Worm (Caenorhabditis elegans): ENCODE data around the gene nhr-59.

DNA sequence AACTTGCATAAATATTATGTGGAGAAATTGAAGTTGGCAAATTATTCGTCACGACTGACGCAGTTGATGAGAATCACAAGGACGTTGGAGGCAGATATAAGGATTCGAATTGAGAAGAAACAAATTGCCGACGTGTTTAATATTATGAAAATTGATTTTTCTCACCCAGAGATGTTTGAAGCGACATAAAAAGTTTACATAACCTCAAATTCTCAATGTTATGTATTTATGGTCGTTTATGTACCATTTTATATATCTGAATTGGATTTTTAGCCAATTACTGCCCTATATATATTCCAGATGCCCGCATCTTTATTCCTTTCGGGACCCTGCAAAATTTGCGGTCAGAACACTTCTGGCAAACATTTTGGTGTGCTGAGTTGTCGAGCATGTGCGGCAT, 49.3 kb downstream of the nhr-59 start, which contains the start of gene nhr-126:
- TF ChIP-seq nhr-237 (tag; optimal IDR thresholded peaks at IDR 0.05) (no peak), unc-39 (tag; optimal IDR thresholded peaks at IDR 0.05) (no peak), lin-13 (GFP tag; optimal IDR thresholded peaks at IDR 0.05) (no peak), lin-39 (tag; optimal IDR thresholded peaks at IDR 0.05) (no peak), nhr-76 (tag; optimal IDR thresholded peaks at IDR 0.05) (no peak), ceh-28 (tag; optimal IDR thresholded peaks at IDR 0.05) (no peak), ceh-32 (tag; optimal IDR thresholded peaks at IDR 0.05; ENCODE audit: poor library complexity) (no peak), daf-16 (GFP tag; optimal IDR thresholded peaks at IDR 0.05) (no peak), daf-16 (tag; optimal IDR thresholded peaks at IDR 0.05) (no peak)
